Worm (Caenorhabditis elegans) whole organism, L2 larva: ENCODE measurements around the gene C10E2.2.
A peak's percentile ranks its signal among the peaks of the same experiment; 100 is the strongest.

ENCODE experiments used
- C34F6.9 ChIP-seq: fragments of 150-350 bp; optimal IDR thresholded peaks from 2 replicates; lab custom pipeline; 2014; ENCODE audit warnings: missing biosample characterization, missing genetic modification characterization
- F13H6.1 ChIP-seq: sonication (generic microtip); optimal IDR thresholded peaks from 2 replicates; lab custom pipeline; 2016; ENCODE audit warnings: missing genetic modification characterization, missing compliant biosample characterization
- R02D3.7 ChIP-seq: fragments of 150-350 bp; optimal IDR thresholded peaks from 2 replicates; lab custom pipeline; 2014; ENCODE audit warnings: missing biosample characterization, missing genetic modification characterization
- Y55F3AM.14 ChIP-seq: fragments of 200-800 bp; sonication (Bioruptor generic); optimal IDR thresholded peaks from 2 replicates; lab custom pipeline; 2018; ENCODE audit warnings: mild to moderate bottlenecking, missing genetic modification characterization, missing compliant biosample characterization
- ZK546.5 ChIP-seq: sonication (generic microtip); optimal IDR thresholded peaks from 2 replicates; lab custom pipeline; 2017; ENCODE audit warnings: missing biosample characterization, missing genetic modification characterization
- ceh-82 ChIP-seq: fragments of 150-350 bp; optimal IDR thresholded peaks from 2 replicates; lab custom pipeline; 2014; ENCODE audit warnings: missing biosample characterization, missing genetic modification characterization
- crh-2 ChIP-seq: sonication (generic microtip); optimal IDR thresholded peaks from 2 replicates; lab custom pipeline; 2017; ENCODE audit warnings: missing biosample characterization, missing genetic modification characterization
- egl-27 ChIP-seq: sonication (generic microtip); optimal IDR thresholded peaks from 3 replicates; lab custom pipeline; 2017; ENCODE audit warnings: missing biosample characterization, missing genetic modification reagents, missing genetic modification characterization
- elt-1 ChIP-seq: fragments of 150-350 bp; optimal IDR thresholded peaks from 2 replicates; lab custom pipeline; 2014; ENCODE audit warnings: missing biosample characterization, missing genetic modification characterization
- elt-3 ChIP-seq: sonication (generic microtip); optimal IDR thresholded peaks from 2 replicates; lab custom pipeline; 2017; ENCODE audit warnings: missing biosample characterization, missing genetic modification characterization
- fos-1 ChIP-seq: fragments of 150-350 bp; optimal IDR thresholded peaks from 2 replicates; lab custom pipeline; 2014; ENCODE audit warnings: missing biosample characterization, missing genetic modification characterization
- gmeb-1 ChIP-seq: fragments of 150-350 bp; optimal IDR thresholded peaks from 2 replicates; lab custom pipeline; 2014; ENCODE audit warnings: missing biosample characterization, missing genetic modification characterization
- lin-11 ChIP-seq: fragments of 150-350 bp; sonication (generic microtip); optimal IDR thresholded peaks from 2 replicates; lab custom pipeline; 2014; ENCODE audit warnings: missing biosample characterization, missing genetic modification characterization, inconsistent platforms, mixed read lengths
- lin-39 ChIP-seq: fragments of 150-350 bp; optimal IDR thresholded peaks from 2 replicates; lab custom pipeline; 2014; ENCODE audit warnings: missing biosample characterization, missing genetic modification reagents, missing genetic modification characterization
- lsy-2 ChIP-seq, 2 experiments: fragments of 150-350 bp in 1 of 2; sonication (generic microtip) in 1 of 2; optimal IDR thresholded peaks; 2 replicates each; lab custom pipeline; 2014 to 2017; ENCODE audit warnings: missing biosample characterization in 2 of 2, missing genetic modification characterization in 2 of 2
- mab-5 ChIP-seq: fragments of 150-350 bp; optimal IDR thresholded peaks from 2 replicates; lab custom pipeline; 2014; ENCODE audit warnings: missing biosample characterization, missing genetic modification characterization
- mbf-1 ChIP-seq: sonication (generic microtip); optimal IDR thresholded peaks from 2 replicates; lab custom pipeline; 2017; ENCODE audit warnings: missing biosample characterization, missing genetic modification characterization
- mdl-1 ChIP-seq, 2 experiments: fragments of 150-350 bp in 1 of 2; sonication (generic microtip) in 1 of 2; optimal IDR thresholded peaks; 2 replicates each; lab custom pipeline; 2017; ENCODE audit warnings: missing biosample characterization in 2 of 2, missing genetic modification characterization in 2 of 2
- nhr-10 ChIP-seq: sonication (generic microtip); optimal IDR thresholded peaks from 2 replicates; lab custom pipeline; 2017; ENCODE audit warnings: missing biosample characterization, missing genetic modification characterization
- nhr-11 ChIP-seq: fragments of 150-350 bp; optimal IDR thresholded peaks from 2 replicates; lab custom pipeline; 2014; ENCODE audit warnings: missing biosample characterization, missing genetic modification characterization
- nhr-129 ChIP-seq: fragments of 150-350 bp; optimal IDR thresholded peaks from 2 replicates; lab custom pipeline; 2014; ENCODE audit warnings: missing biosample characterization, missing genetic modification characterization
- nhr-21 ChIP-seq: fragments of 150-350 bp; optimal IDR thresholded peaks from 2 replicates; lab custom pipeline; 2014; ENCODE audit warnings: missing biosample characterization, missing genetic modification characterization
- nhr-237 ChIP-seq: fragments of 150-350 bp; optimal IDR thresholded peaks from 2 replicates; lab custom pipeline; 2014; ENCODE audit warnings: missing biosample characterization, missing genetic modification characterization
- nhr-77 ChIP-seq: fragments of 150-350 bp; optimal IDR thresholded peaks from 2 replicates; lab custom pipeline; 2014; ENCODE audit warnings: missing biosample characterization, missing genetic modification characterization
- peb-1 ChIP-seq: fragments of 150-350 bp; optimal IDR thresholded peaks from 2 replicates; lab custom pipeline; 2014; ENCODE audit warnings: missing biosample characterization, missing genetic modification characterization
- sem-4 ChIP-seq: fragments of 150-350 bp; optimal IDR thresholded peaks from 2 replicates; lab custom pipeline; 2014; ENCODE audit warnings: missing biosample characterization, missing genetic modification reagents, missing genetic modification characterization
- skn-1 ChIP-seq: sonication (generic microtip); optimal IDR thresholded peaks from 2 replicates; lab custom pipeline; 2017; ENCODE audit warnings: missing biosample characterization, missing genetic modification characterization
- sma-9 ChIP-seq, 2 experiments: fragments of 150-350 bp in 1 of 2; sonication (generic microtip) in 1 of 2; optimal IDR thresholded peaks; 2 replicates each; lab custom pipeline; 2014 to 2016; ENCODE audit warnings: missing genetic modification characterization in 2 of 2, mild to moderate bottlenecking in 1 of 2, missing biosample characterization in 1 of 2, missing compliant biosample characterization in 1 of 2, missing genetic modification reagents in 1 of 2, moderate library complexity in 1 of 2
- snpc-4 ChIP-seq: fragments of 150-350 bp; optimal IDR thresholded peaks from 2 replicates; lab custom pipeline; 2014; ENCODE audit warnings: missing biosample characterization, missing genetic modification characterization
- unc-55 ChIP-seq: fragments of 150-350 bp; sonication (generic microtip); optimal IDR thresholded peaks from 3 replicates; lab custom pipeline; 2014; ENCODE audit warnings: missing biosample characterization, missing genetic modification reagents, missing genetic modification characterization
- zag-1 ChIP-seq: fragments of 150-350 bp; optimal IDR thresholded peaks from 2 replicates; lab custom pipeline; 2014; ENCODE audit warnings: missing biosample characterization, missing genetic modification characterization
- ztf-1 ChIP-seq: fragments of 200-800 bp; sonication (Bioruptor generic); conservative IDR thresholded peaks from 2 replicates; pipeline ENCODE4 v1.3.6; 2022; ENCODE audit warnings: missing genetic modification characterization, missing compliant biosample characterization
- ztf-11 ChIP-seq: sonication (generic microtip); optimal IDR thresholded peaks from 2 replicates; lab custom pipeline; 2017; ENCODE audit warnings: missing biosample characterization, missing genetic modification characterization

C10E2.2 gene

DNA sequence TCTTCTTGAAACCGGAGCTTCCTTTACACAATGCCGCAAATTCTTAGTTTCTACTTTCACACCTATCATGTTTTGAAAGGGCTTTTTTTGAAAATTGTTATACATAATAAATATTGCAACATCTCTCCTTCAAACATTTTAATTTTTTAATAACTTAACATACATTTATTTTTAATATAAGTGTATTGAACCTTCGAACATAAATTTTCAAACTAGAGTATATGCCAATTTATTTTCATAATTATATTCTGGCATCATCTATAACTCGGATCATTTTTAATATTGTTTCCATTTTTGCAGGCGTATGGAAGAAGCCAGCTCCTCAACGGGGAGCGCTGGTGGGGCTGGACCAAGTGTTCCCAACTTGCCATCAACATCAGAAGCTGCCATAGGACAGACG is 15.8 kb upstream of the C10E2.2 start, which contains the start of gene hda-4:
TSS of gene hda-4 (plus strand) at position 301 of the 400 bp plus-strand sequence.
- no peak for TF ChIP-seq lin-11 (tag; lab: Kevin White, UChicago)
- no peak for TF ChIP-seq sma-9 (GFP tag; optimal IDR thresholded peaks at IDR 0.05; lab: Kevin White, UChicago)
- no peak for TF ChIP-seq sma-9 (tag; optimal IDR thresholded peaks at IDR 0.05; lab: Kevin White, UChicago)
- TF ChIP-seq gmeb-1 (tag; lab: Kevin White, UChicago), result no peak
- no peak for TF ChIP-seq nhr-21 (tag; lab: Kevin White, UChicago)
- TF ChIP-seq, all 48 proteins: peak for 0

DNA sequence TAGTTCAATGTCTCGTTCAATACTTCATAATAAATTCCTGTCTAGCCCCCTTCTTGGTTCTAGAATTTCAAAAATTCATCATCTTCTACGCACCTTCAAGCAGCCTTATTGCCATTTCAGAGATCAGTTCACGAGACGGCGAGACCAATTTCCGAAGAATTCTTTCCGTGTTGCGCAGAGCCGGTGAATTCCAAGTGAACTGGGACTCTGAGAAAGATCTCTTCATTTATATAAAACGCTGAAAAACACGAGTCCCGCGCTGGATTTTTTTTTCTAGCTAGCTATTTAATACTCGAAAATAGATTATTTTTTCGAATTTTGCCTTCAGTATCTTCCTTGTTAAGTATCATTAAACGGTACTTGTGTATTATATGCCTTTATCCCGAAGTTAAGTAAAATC is 13.9 kb upstream of the C10E2.2 start:
- TF ChIP-seq zag-1 (tag; lab: Kevin White, UChicago) (no peak), crh-2 (no peak), nhr-77 (tag; lab: Kevin White, UChicago) (no peak), skn-1 (no peak), sem-4 (no peak), sma-9 (GFP tag; optimal IDR thresholded peaks at IDR 0.05; lab: Kevin White, UChicago) (no peak), sma-9 (tag; optimal IDR thresholded peaks at IDR 0.05; lab: Kevin White, UChicago) (no peak), mab-5 (tag; lab: Kevin White, UChicago) (no peak), nhr-11 (tag; lab: Kevin White, UChicago) (no peak), lin-39 (tag; lab: Kevin White, UChicago) (no peak), fos-1 (tag; lab: Kevin White, UChicago) (no peak), R02D3.7 (tag; lab: Kevin White, UChicago) (no peak), nhr-21 (tag; lab: Kevin White, UChicago) (no peak), ceh-82 (tag; lab: Kevin White, UChicago) (no peak), mbf-1 (tag; lab: Kevin White, UChicago) (no peak), Y55F3AM.14 (no peak), elt-3 (tag; lab: Kevin White, UChicago) (no peak), snpc-4 (tag; lab: Kevin White, UChicago) (no peak), mdl-1 (tag; optimal IDR thresholded peaks at IDR 0.05; lab: Kevin White, UChicago) (no peak), lin-11 (tag; lab: Kevin White, UChicago) (no peak), nhr-237 (tag; lab: Kevin White, UChicago) (no peak)

- TF ChIP-seq unc-55 (GFP tag; lab: Kevin White, UChicago) (peak; percentile 17), C34F6.9 (tag; lab: Kevin White, UChicago) (peak; percentile 11), F13H6.1 (tag; lab: Kevin White, UChicago) (peak; percentile 15), zag-1 (tag; lab: Kevin White, UChicago) (no peak), lsy-2 (tag; optimal IDR thresholded peaks at IDR 0.05; lab: Kevin White, UChicago) (peak in 1 of 2 experiments; percentile 22), peb-1 (tag; lab: Kevin White, UChicago) (no peak), nhr-129 (peak; percentile 57), mdl-1 (tag; optimal IDR thresholded peaks at IDR 0.05; lab: Kevin White, UChicago) (peak in 1 of 2 experiments; percentile 33), fos-1 (tag; lab: Kevin White, UChicago) (no peak)
These were observed 12.8 kb upstream of the C10E2.2 start for ce11 chrX:16732259-16732658.

ce11 chrX:16733411-16733810 is 11.6 kb upstream of the C10E2.2 start:
- TF ChIP-seq sem-4 (no peak), F13H6.1 (tag; lab: Kevin White, UChicago) (peak; percentile 19), nhr-129 (peak; percentile 27)

ce11 chrX:16734970-16735369 is 10.1 kb upstream of the C10E2.2 start:
- TF ChIP-seq R02D3.7 (tag; lab: Kevin White, UChicago), result no peak
- no peak for TF ChIP-seq mdl-1 (tag; optimal IDR thresholded peaks at IDR 0.05; lab: Kevin White, UChicago)
- TF ChIP-seq nhr-10 (tag; lab: Kevin White, UChicago), result no peak
- no peak for TF ChIP-seq ztf-11 (tag; lab: Kevin White, UChicago)
- TF ChIP-seq ZK546.5 (tag; lab: Kevin White, UChicago), result no peak
- TF ChIP-seq elt-1 (tag; lab: Kevin White, UChicago), result no peak
- TF ChIP-seq mab-5 (tag; lab: Kevin White, UChicago), result no peak
- TF ChIP-seq lsy-2 (tag; optimal IDR thresholded peaks at IDR 0.05; lab: Kevin White, UChicago), result no peak
- TF ChIP-seq ztf-1 (GFP tag; lab: Robert Waterston, UW), result no peak
- no peak for TF ChIP-seq lin-11 (tag; lab: Kevin White, UChicago)
- no peak for TF ChIP-seq unc-55 (GFP tag; lab: Kevin White, UChicago)
- TF ChIP-seq egl-27 (tag; lab: Kevin White, UChicago), result no peak
